Worm (Caenorhabditis elegans): ENCODE data around the gene pcf-11.

pcf-11 gene

ce11 chrIII:5013915-5014346 lies 10.8 kb upstream of the pcf-11 start (continued):
- TF ChIP-seq daf-12 (tag; optimal IDR thresholded peaks at IDR 0.05) = no peak
- peak; percentile 94 for TF ChIP-seq nhr-11 (tag; optimal IDR thresholded peaks at IDR 0.05)
- TF ChIP-seq tag-97 (GFP tag; IDR thresholded peaks at IDR 0.05) = no peak
- TF ChIP-seq skn-1 (tag; optimal IDR thresholded peaks at IDR 0.05) = no peak
- TF ChIP-seq nhr-28 (tag; optimal IDR thresholded peaks at IDR 0.05) = peak; percentile 62
- peak; percentile 97 for TF ChIP-seq mep-1 (tag; optimal IDR thresholded peaks at IDR 0.05)
- peak; percentile 64 for TF ChIP-seq dmd-6 (GFP tag; IDR thresholded peaks at IDR 0.05)
- peak; percentile 58 for TF ChIP-seq nhr-48 (tag; optimal IDR thresholded peaks at IDR 0.05)
- TF ChIP-seq ceh-28 (tag; optimal IDR thresholded peaks at IDR 0.05) = peak; percentile 65
- TF ChIP-seq zip-2 (tag; optimal IDR thresholded peaks at IDR 0.05) = peak; percentile 34
- peak; percentile 85 for TF ChIP-seq F37D6.2 (tag; optimal IDR thresholded peaks at IDR 0.05)
- no peak for TF ChIP-seq ceh-44 (GFP tag; IDR thresholded peaks at IDR 0.05)
- no peak for TF ChIP-seq snpc-1.2 (GFP tag; IDR thresholded peaks at IDR 0.05)
- TF ChIP-seq zag-1 (tag; optimal IDR thresholded peaks at IDR 0.05) = no peak
- no peak for TF ChIP-seq zfp-3 (GFP tag; conservative IDR thresholded peaks at IDR 0.05)
- TF ChIP-seq fkh-10 (GFP tag; optimal IDR thresholded peaks at IDR 0.05) = peak; percentile 70
- no peak for TF ChIP-seq unc-39 (tag; optimal IDR thresholded peaks at IDR 0.05)
- no peak for TF ChIP-seq jun-1 (tag; optimal IDR thresholded peaks at IDR 0.05)
- TF ChIP-seq ces-1 (GFP tag; optimal IDR thresholded peaks at IDR 0.05) = peak; percentile 71
- peak; percentile 76; the same call in 1 of the 2 replicates for TF ChIP-seq pha-4 (GFP tag; IDR thresholded peaks at IDR 0.05)
- TF ChIP-seq pha-4 (tag; optimal IDR thresholded peaks at IDR 0.05) = peak; percentile 16
- peak; percentile 90 for TF ChIP-seq rbr-2 (tag; optimal IDR thresholded peaks at IDR 0.05)
- peak; percentile 94 for TF ChIP-seq hlh-11 (tag; optimal IDR thresholded peaks at IDR 0.05)
- peak in 1 of 2 experiments; percentile 73 for TF ChIP-seq hif-1 (tag; optimal IDR thresholded peaks at IDR 0.05)

- TF ChIP-seq zip-11 (GFP tag; IDR thresholded peaks at IDR 0.05) (no peak), ZK337.2 (GFP tag; IDR thresholded peaks at IDR 0.05) (no peak), arid-1 (GFP tag; conservative IDR thresholded peaks at IDR 0.05) (no peak), ceh-28 (tag; optimal IDR thresholded peaks at IDR 0.05) (no peak), lin-38 (GFP tag; IDR thresholded peaks at IDR 0.05) (no peak), nhr-6 (tag; optimal IDR thresholded peaks at IDR 0.05) (no peak), Y105C5A.15 (GFP tag; IDR thresholded peaks at IDR 0.05) (no peak), T26A8.4 (GFP tag; IDR thresholded peaks at IDR 0.05) (no peak), madf-9 (GFP tag; conservative IDR thresholded peaks at IDR 0.05) (no peak), jun-1 (tag; optimal IDR thresholded peaks at IDR 0.05) (no peak), lin-1 (GFP tag; IDR thresholded peaks at IDR 0.05) (no peak), Y48G9A.11 (GFP tag; IDR thresholded peaks at IDR 0.05) (no peak), lin-13 (GFP tag; optimal IDR thresholded peaks at IDR 0.05) (no peak), zag-1 (tag; optimal IDR thresholded peaks at IDR 0.05) (no peak), F37D6.2 (tag; optimal IDR thresholded peaks at IDR 0.05) (no peak), daf-19 (GFP tag; conservative IDR thresholded peaks at IDR 0.05) (no peak), R02D3.7 (tag; optimal IDR thresholded peaks at IDR 0.05) (no peak), skn-1 (tag; optimal IDR thresholded peaks at IDR 0.05) (no peak), dmd-8 (GFP tag; IDR thresholded peaks at IDR 0.05) (no peak)
These were observed 7.2 kb upstream of the pcf-11 start, which contains the start of gene larp-1 for ce11 chrIII:5017550-5017949. larp-1 (minus strand) TSS chrIII:5017650.

ce11 chrIII:5018116-5018689 lies 6.5 kb upstream of the pcf-11 start, which contains the start of gene wip-1:
wip-1 (plus strand) TSS chrIII:5018639.
- TF ChIP-seq lim-7 (GFP tag; IDR thresholded peaks at IDR 0.05) (peak; percentile 76), lir-3 (tag; optimal IDR thresholded peaks at IDR 0.05) (peak; percentile 52), nhr-6 (tag; optimal IDR thresholded peaks at IDR 0.05) (peak; percentile 95), tra-1 (GFP tag; IDR thresholded peaks at IDR 0.05) (peak; percentile 93), lin-1 (GFP tag; IDR thresholded peaks at IDR 0.05) (peak; percentile 96), dpl-1 (GFP tag; optimal IDR thresholded peaks at IDR 0.05) (peak; percentile 95), zfp-2 (tag; optimal IDR thresholded peaks at IDR 0.05) (peak; percentile 85), nhr-41 (GFP tag; IDR thresholded peaks at IDR 0.05) (peak; percentile 79; the same call in 1 of the 2 replicates), skn-1 (tag; optimal IDR thresholded peaks at IDR 0.05) (no peak), aha-1 (tag) (peak; percentile 100), ztf-7 (tag; optimal IDR thresholded peaks at IDR 0.05) (peak; percentile 93), lin-29 (GFP tag; IDR thresholded peaks at IDR 0.05) (peak; percentile 91), duxl-1 (tag; optimal IDR thresholded peaks at IDR 0.05; ENCODE audit: poor library complexity) (peak; percentile 94), mdt-29 (GFP tag; IDR thresholded peaks at IDR 0.05) (peak; percentile 82), nhr-10 (tag; optimal IDR thresholded peaks at IDR 0.05) (peak; percentile 44), ceh-28 (tag; optimal IDR thresholded peaks at IDR 0.05) (peak; percentile 38)

All from whole organism, L4 larva.